Worm (Caenorhabditis elegans) whole organism, L2 larva: ENCODE results near the gene vps-54.

Experiments
- C34F6.9 ChIP-seq: fragments of 150-350 bp; optimal IDR thresholded peaks from 2 replicates; lab custom pipeline; 2014; ENCODE audit warnings: missing biosample characterization, missing genetic modification characterization
- F13H6.1 ChIP-seq: sonication (generic microtip); optimal IDR thresholded peaks from 2 replicates; lab custom pipeline; 2016; ENCODE audit warnings: missing genetic modification characterization, missing compliant biosample characterization
- R02D3.7 ChIP-seq: fragments of 150-350 bp; optimal IDR thresholded peaks from 2 replicates; lab custom pipeline; 2014; ENCODE audit warnings: missing biosample characterization, missing genetic modification characterization
- Y55F3AM.14 ChIP-seq: fragments of 200-800 bp; sonication (Bioruptor generic); optimal IDR thresholded peaks from 2 replicates; lab custom pipeline; 2018; ENCODE audit warnings: mild to moderate bottlenecking, missing genetic modification characterization, missing compliant biosample characterization
- ZK546.5 ChIP-seq: sonication (generic microtip); optimal IDR thresholded peaks from 2 replicates; lab custom pipeline; 2017; ENCODE audit warnings: missing biosample characterization, missing genetic modification characterization
- aly-2 ChIP-seq: fragments of 150-350 bp; optimal IDR thresholded peaks from 2 replicates; lab custom pipeline; 2014; ENCODE audit warnings: missing biosample characterization, missing genetic modification characterization
- ama-1 ChIP-seq: fragments of 150-350 bp; optimal IDR thresholded peaks from 2 replicates; lab custom pipeline; 2018; ENCODE audit warnings: inconsistent platforms
- blmp-1 ChIP-seq: sonication (generic microtip); optimal IDR thresholded peaks from 2 replicates; lab custom pipeline; 2017; ENCODE audit warnings: missing genetic modification characterization, mild to moderate bottlenecking, missing compliant biosample characterization, antibody characterized with exemption, moderate library complexity; ENCODE audit not compliant: insufficient read depth
- ceh-16 ChIP-seq: fragments of 150-350 bp; optimal IDR thresholded peaks from 2 replicates; lab custom pipeline; 2014; ENCODE audit warnings: missing biosample characterization, missing genetic modification characterization
- ceh-82 ChIP-seq: fragments of 150-350 bp; optimal IDR thresholded peaks from 2 replicates; lab custom pipeline; 2014; ENCODE audit warnings: missing biosample characterization, missing genetic modification characterization
- crh-2 ChIP-seq: sonication (generic microtip); optimal IDR thresholded peaks from 2 replicates; lab custom pipeline; 2017; ENCODE audit warnings: missing biosample characterization, missing genetic modification characterization
- dmd-4 ChIP-seq: sonication (generic microtip); optimal IDR thresholded peaks from 2 replicates; lab custom pipeline; 2017; ENCODE audit warnings: missing biosample characterization, missing genetic modification characterization
- elt-1 ChIP-seq: fragments of 150-350 bp; optimal IDR thresholded peaks from 2 replicates; lab custom pipeline; 2014; ENCODE audit warnings: missing biosample characterization, missing genetic modification characterization
- elt-3 ChIP-seq: sonication (generic microtip); optimal IDR thresholded peaks from 2 replicates; lab custom pipeline; 2017; ENCODE audit warnings: missing biosample characterization, missing genetic modification characterization
- fos-1 ChIP-seq: fragments of 150-350 bp; optimal IDR thresholded peaks from 2 replicates; lab custom pipeline; 2014; ENCODE audit warnings: missing biosample characterization, missing genetic modification characterization
- gmeb-1 ChIP-seq: fragments of 150-350 bp; optimal IDR thresholded peaks from 2 replicates; lab custom pipeline; 2014; ENCODE audit warnings: missing biosample characterization, missing genetic modification characterization
- lin-11 ChIP-seq: fragments of 150-350 bp; sonication (generic microtip); optimal IDR thresholded peaks from 2 replicates; lab custom pipeline; 2014; ENCODE audit warnings: missing biosample characterization, missing genetic modification characterization, inconsistent platforms, mixed read lengths
- lin-13 ChIP-seq: fragments of 150-350 bp; optimal IDR thresholded peaks from 2 replicates; lab custom pipeline; 2014; ENCODE audit warnings: missing biosample characterization, missing genetic modification reagents, missing genetic modification characterization
- lin-39 ChIP-seq: fragments of 150-350 bp; optimal IDR thresholded peaks from 2 replicates; lab custom pipeline; 2014; ENCODE audit warnings: missing biosample characterization, missing genetic modification reagents, missing genetic modification characterization
- lsy-2 ChIP-seq, 2 experiments: fragments of 150-350 bp in 1 of 2; sonication (generic microtip) in 1 of 2; optimal IDR thresholded peaks; 2 replicates each; lab custom pipeline; 2014 to 2017; ENCODE audit warnings: missing biosample characterization in 2 of 2, missing genetic modification characterization in 2 of 2
- mab-5 ChIP-seq: fragments of 150-350 bp; optimal IDR thresholded peaks from 2 replicates; lab custom pipeline; 2014; ENCODE audit warnings: missing biosample characterization, missing genetic modification characterization
- mbf-1 ChIP-seq: sonication (generic microtip); optimal IDR thresholded peaks from 2 replicates; lab custom pipeline; 2017; ENCODE audit warnings: missing biosample characterization, missing genetic modification characterization
- mdl-1 ChIP-seq, 2 experiments: fragments of 150-350 bp in 1 of 2; sonication (generic microtip) in 1 of 2; optimal IDR thresholded peaks; 2 replicates each; lab custom pipeline; 2017; ENCODE audit warnings: missing biosample characterization in 2 of 2, missing genetic modification characterization in 2 of 2
- nhr-10 ChIP-seq: sonication (generic microtip); optimal IDR thresholded peaks from 2 replicates; lab custom pipeline; 2017; ENCODE audit warnings: missing biosample characterization, missing genetic modification characterization
- nhr-11 ChIP-seq: fragments of 150-350 bp; optimal IDR thresholded peaks from 2 replicates; lab custom pipeline; 2014; ENCODE audit warnings: missing biosample characterization, missing genetic modification characterization
- nhr-12 ChIP-seq: fragments of 150-350 bp; optimal IDR thresholded peaks from 2 replicates; lab custom pipeline; 2014; ENCODE audit warnings: missing biosample characterization, missing genetic modification characterization
- nhr-129 ChIP-seq: fragments of 150-350 bp; optimal IDR thresholded peaks from 2 replicates; lab custom pipeline; 2014; ENCODE audit warnings: missing biosample characterization, missing genetic modification characterization
- nhr-21 ChIP-seq: fragments of 150-350 bp; optimal IDR thresholded peaks from 2 replicates; lab custom pipeline; 2014; ENCODE audit warnings: missing biosample characterization, missing genetic modification characterization
- nhr-23 ChIP-seq: fragments of 150-350 bp; optimal IDR thresholded peaks from 2 replicates; lab custom pipeline; 2014; ENCODE audit warnings: missing biosample characterization, missing genetic modification reagents, missing genetic modification characterization
- nhr-25 ChIP-seq: fragments of 150-350 bp; sonication (generic microtip); optimal IDR thresholded peaks from 3 replicates; lab custom pipeline; 2014; ENCODE audit warnings: missing biosample characterization, missing genetic modification characterization
- nhr-6 ChIP-seq: fragments of 150-350 bp; optimal IDR thresholded peaks from 2 replicates; lab custom pipeline; 2014; ENCODE audit warnings: missing biosample characterization, missing genetic modification characterization
- peb-1 ChIP-seq: fragments of 150-350 bp; optimal IDR thresholded peaks from 2 replicates; lab custom pipeline; 2014; ENCODE audit warnings: missing biosample characterization, missing genetic modification characterization
- sem-4 ChIP-seq: fragments of 150-350 bp; optimal IDR thresholded peaks from 2 replicates; lab custom pipeline; 2014; ENCODE audit warnings: missing biosample characterization, missing genetic modification reagents, missing genetic modification characterization
- skn-1 ChIP-seq: sonication (generic microtip); optimal IDR thresholded peaks from 2 replicates; lab custom pipeline; 2017; ENCODE audit warnings: missing biosample characterization, missing genetic modification characterization
- sma-3 ChIP-seq: sonication (generic microtip); optimal IDR thresholded peaks from 2 replicates; lab custom pipeline; 2016; ENCODE audit warnings: missing genetic modification reagents, missing genetic modification characterization, missing compliant biosample characterization
- sma-9 ChIP-seq, 2 experiments: fragments of 150-350 bp in 1 of 2; sonication (generic microtip) in 1 of 2; optimal IDR thresholded peaks; 2 replicates each; lab custom pipeline; 2014 to 2016; ENCODE audit warnings: missing genetic modification characterization in 2 of 2, mild to moderate bottlenecking in 1 of 2, missing biosample characterization in 1 of 2, missing compliant biosample characterization in 1 of 2, missing genetic modification reagents in 1 of 2, moderate library complexity in 1 of 2
- snpc-4 ChIP-seq: fragments of 150-350 bp; optimal IDR thresholded peaks from 2 replicates; lab custom pipeline; 2014; ENCODE audit warnings: missing biosample characterization, missing genetic modification characterization
- unc-39 ChIP-seq: fragments of 150-350 bp; optimal IDR thresholded peaks from 2 replicates; lab custom pipeline; 2014; ENCODE audit warnings: missing biosample characterization, missing genetic modification characterization
- unc-55 ChIP-seq: fragments of 150-350 bp; sonication (generic microtip); optimal IDR thresholded peaks from 3 replicates; lab custom pipeline; 2014; ENCODE audit warnings: missing biosample characterization, missing genetic modification reagents, missing genetic modification characterization
- unc-62 ChIP-seq: fragments of 150-350 bp; optimal IDR thresholded peaks from 2 replicates; lab custom pipeline; 2014; ENCODE audit warnings: missing biosample characterization, missing genetic modification reagents, missing genetic modification characterization
- zag-1 ChIP-seq: fragments of 150-350 bp; optimal IDR thresholded peaks from 2 replicates; lab custom pipeline; 2014; ENCODE audit warnings: missing biosample characterization, missing genetic modification characterization
- ztf-1 ChIP-seq: fragments of 200-800 bp; sonication (Bioruptor generic); conservative IDR thresholded peaks from 2 replicates; pipeline ENCODE4 v1.3.6; 2022; ENCODE audit warnings: missing genetic modification characterization, missing compliant biosample characterization
- ztf-11 ChIP-seq: sonication (generic microtip); optimal IDR thresholded peaks from 2 replicates; lab custom pipeline; 2017; ENCODE audit warnings: missing biosample characterization, missing genetic modification characterization
- ztf-4 ChIP-seq: fragments of 150-350 bp; optimal IDR thresholded peaks from 2 replicates; lab custom pipeline; 2014; ENCODE audit warnings: missing biosample characterization, missing genetic modification characterization

Gene vps-54

ce11 chrV:10532725-10533124 is 43.5 kb downstream of the vps-54 start, which contains the start of gene txt-10:
Gene txt-10 (minus strand): TSS chrV:10532825.
- no peak for TF ChIP-seq peb-1 (tag; lab: Kevin White, UChicago)
- TF ChIP-seq unc-62 (GFP tag; lab: Kevin White, UChicago) = no peak
- no peak for TF ChIP-seq elt-1 (tag; lab: Kevin White, UChicago)
- TF ChIP-seq Y55F3AM.14 (GFP tag; lab: Kevin White, UChicago) = no peak
- TF ChIP-seq nhr-21 (tag; lab: Kevin White, UChicago) = no peak
- no peak for TF ChIP-seq nhr-12
- no peak for TF ChIP-seq lin-13
- no peak for TF ChIP-seq gmeb-1 (tag; lab: Kevin White, UChicago)
- no peak for TF ChIP-seq dmd-4
- TF ChIP-seq mdl-1 (tag; optimal IDR thresholded peaks at IDR 0.05; lab: Kevin White, UChicago) = no peak
- TF ChIP-seq nhr-25 (tag; lab: Kevin White, UChicago) = no peak
- no peak for TF ChIP-seq ceh-82 (tag; lab: Kevin White, UChicago)
- no peak for TF ChIP-seq nhr-11 (tag; lab: Kevin White, UChicago)
- TF ChIP-seq nhr-6 = no peak
- TF ChIP-seq fos-1 (tag; lab: Kevin White, UChicago) = no peak
- TF ChIP-seq nhr-129 = no peak
- no peak for TF ChIP-seq lin-11 (tag; lab: Kevin White, UChicago)
- TF ChIP-seq C34F6.9 (tag; lab: Kevin White, UChicago) = no peak
- no peak for TF ChIP-seq ztf-11 (tag; lab: Kevin White, UChicago)

ce11 chrV:10529600-10529999 is 46.6 kb downstream of the vps-54 start:
- peak; percentile 22 for TF ChIP-seq fos-1 (tag; lab: Kevin White, UChicago)
- TF ChIP-seq ZK546.5 (tag; lab: Kevin White, UChicago) = no peak

- peak; percentile 30 for TF ChIP-seq blmp-1 (tag; lab: Kevin White, UChicago)
- no peak for TF ChIP-seq dmd-4
- TF ChIP-seq, all 48 proteins: peak for 1
Measured at ce11 chrV:10528500-10528899, 47.7 kb downstream of the vps-54 start, which contains the start of gene F25D1.3. Gene F25D1.3 (plus strand): TSS chrV:10528724.

ce11 chrV:10525902-10526301 is 50.3 kb downstream of the vps-54 start, which contains the start of the genes C35A5.8 and hda-11:
Gene C35A5.8 (minus strand): TSS chrV:10525908.
Gene hda-11 (plus strand): TSS chrV:10526184.
- TF ChIP-seq R02D3.7 (tag; lab: Kevin White, UChicago) (no peak), elt-3 (no peak), sma-3 (GFP tag; lab: Kevin White, UChicago) (peak; percentile 62), snpc-4 (tag; lab: Kevin White, UChicago) (peak; percentile 14), lin-13 (no peak), ztf-11 (tag; lab: Kevin White, UChicago) (no peak), sem-4 (tag; lab: Kevin White, UChicago) (peak; percentile 34), nhr-129 (peak; percentile 62), ztf-1 (GFP tag; lab: Robert Waterston, UW) (no peak), sma-9 (GFP tag; optimal IDR thresholded peaks at IDR 0.05; lab: Kevin White, UChicago) (peak; percentile 86), sma-9 (tag; optimal IDR thresholded peaks at IDR 0.05; lab: Kevin White, UChicago) (no peak), fos-1 (tag; lab: Kevin White, UChicago) (peak; percentile 44), ceh-16 (tag; lab: Kevin White, UChicago) (no peak), nhr-6 (peak; percentile 41), nhr-21 (tag; lab: Kevin White, UChicago) (peak; percentile 30), F13H6.1 (peak; percentile 73), skn-1 (no peak), C34F6.9 (tag; lab: Kevin White, UChicago) (peak; percentile 69), unc-55 (GFP tag; lab: Kevin White, UChicago) (peak; percentile 77), nhr-23 (tag; lab: Kevin White, UChicago) (no peak), nhr-12 (no peak), zag-1 (tag; lab: Kevin White, UChicago) (no peak), ama-1 (lab: Kevin White, UChicago) (no peak), nhr-10 (tag; lab: Kevin White, UChicago) (no peak), unc-62 (GFP tag; lab: Kevin White, UChicago) (no peak), mab-5 (tag; lab: Kevin White, UChicago) (no peak), blmp-1 (tag; lab: Kevin White, UChicago) (peak; percentile 10), lin-39 (tag; lab: Kevin White, UChicago) (no peak), peb-1 (tag; lab: Kevin White, UChicago) (no peak), lsy-2 (tag; optimal IDR thresholded peaks at IDR 0.05; lab: Kevin White, UChicago) (peak; percentile 65 to 75), mbf-1 (tag; lab: Kevin White, UChicago) (no peak), gmeb-1 (tag; lab: Kevin White, UChicago) (peak; percentile 76), aly-2 (tag; lab: Kevin White, UChicago) (no peak), unc-39 (tag; lab: Kevin White, UChicago) (no peak), ztf-4 (tag; lab: Kevin White, UChicago) (no peak), elt-1 (tag; lab: Kevin White, UChicago) (no peak), crh-2 (peak; percentile 64)
